Worm (Caenorhabditis elegans): ENCODE results near the gene exos-9.

exos-9 gene

DNA sequence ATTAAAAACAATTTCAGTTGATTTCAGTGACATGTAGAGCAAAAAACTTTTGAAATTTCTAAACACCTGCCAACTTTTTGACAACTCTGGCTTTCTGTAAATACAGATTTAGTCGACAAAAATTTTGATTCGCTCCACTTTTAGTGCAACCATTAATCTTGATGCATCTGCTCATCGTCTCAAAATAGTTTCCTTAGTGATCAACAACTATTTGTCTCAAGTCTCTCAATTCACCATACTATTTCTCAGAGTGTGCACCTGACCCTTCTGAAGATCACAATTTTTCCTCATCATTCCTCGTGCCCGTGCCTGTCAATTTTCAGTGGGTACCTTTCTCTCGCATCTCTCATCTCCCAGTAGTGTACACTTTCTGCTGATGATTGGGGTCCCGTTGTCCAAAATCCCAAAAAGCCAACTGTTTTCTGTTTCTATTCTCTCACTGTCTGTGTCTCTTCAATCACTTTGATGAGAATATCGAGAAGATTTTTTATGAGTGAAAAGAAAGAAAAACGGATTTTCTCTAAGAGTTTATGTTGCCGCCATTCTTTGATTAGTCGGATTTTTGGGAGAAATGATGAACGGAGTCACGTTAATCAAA is 19.1 kb upstream of the exos-9 start (continued):
- TF ChIP-seq irx-1 (tag; optimal IDR thresholded peaks at IDR 0.05) = no peak
- TF ChIP-seq unc-130 (tag; optimal IDR thresholded peaks at IDR 0.05) = peak; percentile 32
- peak; percentile 90 for TF ChIP-seq lin-14 (GFP tag; optimal IDR thresholded peaks at IDR 0.05)
- no peak for TF ChIP-seq unc-86 (tag; optimal IDR thresholded peaks at IDR 0.05)
- no peak for TF ChIP-seq snpc-4 (tag; optimal IDR thresholded peaks at IDR 0.05)
- peak in 1 of 2 experiments; percentile 14 for TF ChIP-seq mdl-1 (tag; optimal IDR thresholded peaks at IDR 0.05)
- TF ChIP-seq xbp-1 (tag; optimal IDR thresholded peaks at IDR 0.05) = peak; percentile 34
- TF ChIP-seq efl-3 (GFP tag; optimal IDR thresholded peaks at IDR 0.05) = no peak
- TF ChIP-seq Y116A8C.19 (tag; optimal IDR thresholded peaks at IDR 0.05; ENCODE audit: borderline replicate concordance) = no peak
- no peak for TF ChIP-seq elt-2 (tag; optimal IDR thresholded peaks at IDR 0.05)
- no peak for TF ChIP-seq elt-3 (tag; optimal IDR thresholded peaks at IDR 0.05)
- peak; percentile 53 for TF ChIP-seq swsn-7 (tag; optimal IDR thresholded peaks at IDR 0.05)
- TF ChIP-seq nhr-84 (tag; optimal IDR thresholded peaks at IDR 0.05) = no peak
- no peak for TF ChIP-seq ets-5 (GFP tag; IDR thresholded peaks at IDR 0.05)
- peak; percentile 43 for TF ChIP-seq dsc-1 (tag; optimal IDR thresholded peaks at IDR 0.05)
- no peak for TF ChIP-seq unc-62 (GFP tag; optimal IDR thresholded peaks at IDR 0.05)
- peak in 1 of 2 experiments; percentile 6 for TF ChIP-seq lin-35 (GFP tag; optimal IDR thresholded peaks at IDR 0.05)
- TF ChIP-seq mef-2 (tag; optimal IDR thresholded peaks at IDR 0.05) = peak; percentile 54
- no peak for TF ChIP-seq ceh-63 (GFP tag; optimal IDR thresholded peaks at IDR 0.05)
- TF ChIP-seq alr-1 (tag; optimal IDR thresholded peaks at IDR 0.05; ENCODE audit: borderline replicate concordance) = no peak
- peak; percentile 65 for TF ChIP-seq nhr-11 (tag; optimal IDR thresholded peaks at IDR 0.05)
- TF ChIP-seq skn-1 (tag; optimal IDR thresholded peaks at IDR 0.05) = no peak
- TF ChIP-seq ceh-82 (tag; optimal IDR thresholded peaks at IDR 0.05) = no peak

DNA sequence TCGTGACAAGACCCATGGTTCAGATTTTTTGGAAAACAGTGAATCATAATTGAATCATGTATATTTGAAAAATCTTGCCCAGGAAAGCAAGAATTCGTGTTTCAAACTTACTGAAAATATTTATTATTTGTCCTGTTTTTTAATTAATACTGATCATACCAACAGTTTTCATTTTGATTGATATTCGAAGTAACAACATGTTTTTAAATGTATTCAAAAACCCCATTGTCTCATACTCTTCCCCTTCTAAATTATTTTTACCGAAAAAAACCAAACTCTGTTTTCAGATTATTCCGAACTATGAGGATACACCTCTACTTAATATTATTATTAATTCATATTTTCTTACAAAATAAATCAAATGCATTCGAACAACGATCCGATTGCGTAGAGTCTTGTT is 18.4 kb upstream of the exos-9 start, which contains the start of gene R151.1:
Gene R151.1, plus strand, starts transcription at position 301 of the 400 bp plus-strand sequence.
- TF ChIP-seq ceh-8 (GFP tag; optimal IDR thresholded peaks at IDR 0.05) = no peak
- no peak for TF ChIP-seq lin-15B (tag; optimal IDR thresholded peaks at IDR 0.05)
- TF ChIP-seq fkh-4 (tag; optimal IDR thresholded peaks at IDR 0.05; ENCODE audit: borderline replicate concordance) = no peak
- TF ChIP-seq elt-3 (tag; optimal IDR thresholded peaks at IDR 0.05) = no peak
- no peak for TF ChIP-seq efl-1 (optimal IDR thresholded peaks at IDR 0.05)
- no peak for TF ChIP-seq efl-1 (GFP tag; optimal IDR thresholded peaks at IDR 0.05 in 1 of 2)

DNA sequence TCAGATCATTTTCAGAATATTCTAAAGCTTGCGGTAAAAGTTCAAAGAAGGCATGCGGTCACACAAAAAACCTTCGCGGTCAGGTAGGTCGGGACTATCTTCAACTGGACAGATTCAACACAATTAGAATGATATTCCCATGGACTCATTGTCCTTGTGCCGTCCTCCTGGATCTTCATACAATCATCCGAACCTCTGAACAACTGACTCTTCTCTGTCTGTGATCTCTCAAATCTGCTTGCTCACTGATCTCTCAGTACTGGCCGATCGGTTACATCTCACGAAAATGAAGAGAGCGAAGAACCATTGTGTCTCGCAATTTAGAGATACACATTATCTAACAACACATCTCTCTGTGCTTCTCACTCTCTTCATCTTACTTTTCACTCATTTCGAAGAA is 17.7 kb upstream of the exos-9 start:
- peak; percentile 9 for TF ChIP-seq snu-23 (GFP tag; optimal IDR thresholded peaks at IDR 0.05)
- peak; percentile 62 for TF ChIP-seq lin-14 (GFP tag; optimal IDR thresholded peaks at IDR 0.05)
- peak in 1 of 2 experiments; percentile 13 for TF ChIP-seq lin-35 (GFP tag; optimal IDR thresholded peaks at IDR 0.05)
- no peak for TF ChIP-seq efl-1 (optimal IDR thresholded peaks at IDR 0.05)
- TF ChIP-seq efl-1 (GFP tag; optimal IDR thresholded peaks at IDR 0.05 in 1 of 2) = peak in 1 of 2 experiments; percentile 44
- TF ChIP-seq nhr-76 (tag; optimal IDR thresholded peaks at IDR 0.05) = no peak
- TF ChIP-seq grh-1 (GFP tag; IDR thresholded peaks at IDR 0.05) = no peak
- 0 out of 2 replicates have a peak, but pooled peaks have one; percentile 6 for TF ChIP-seq nhr-19 (GFP tag; conservative IDR thresholded peaks at IDR 0.05)
- TF ChIP-seq nhr-71 (tag; optimal IDR thresholded peaks at IDR 0.05) = peak; percentile 49
- TF ChIP-seq rnt-1 (tag; optimal IDR thresholded peaks at IDR 0.05) = peak; percentile 63
- TF ChIP-seq efl-3 (GFP tag; optimal IDR thresholded peaks at IDR 0.05) = no peak
- TF ChIP-seq lsy-2 (tag; optimal IDR thresholded peaks at IDR 0.05) = peak in 1 of 2 experiments; percentile 41

DNA sequence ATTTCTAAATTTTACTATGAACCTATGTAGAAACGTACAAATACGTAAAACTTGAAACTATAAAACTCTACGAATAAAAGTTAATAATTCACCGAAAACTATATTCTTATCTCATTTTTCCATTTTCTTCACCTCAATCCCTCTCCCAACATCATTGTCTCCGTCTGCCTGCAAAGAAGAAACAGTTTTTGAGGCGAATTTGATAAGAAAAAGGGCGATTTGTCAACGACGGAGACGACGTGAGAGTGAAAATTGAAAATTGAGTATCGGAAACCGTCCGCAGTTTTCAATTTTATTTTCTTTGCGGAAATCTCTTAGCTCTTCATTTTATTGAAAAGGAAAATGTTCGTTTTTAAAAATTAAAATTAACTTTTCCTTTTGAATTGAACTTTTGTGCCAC is 14.2 kb upstream of the exos-9 start:
- TF ChIP-seq nhr-19 (GFP tag; conservative IDR thresholded peaks at IDR 0.05) = 0 out of 2 replicates have a peak, but pooled peaks have one; percentile 9
- TF ChIP-seq lin-14 (GFP tag; optimal IDR thresholded peaks at IDR 0.05) = peak; percentile 46
- TF ChIP-seq efl-1 (optimal IDR thresholded peaks at IDR 0.05) = no peak
- TF ChIP-seq efl-1 (GFP tag; optimal IDR thresholded peaks at IDR 0.05 in 1 of 2) = no peak
- peak in 1 of 2 experiments; percentile 14 for TF ChIP-seq lin-35 (GFP tag; optimal IDR thresholded peaks at IDR 0.05)
- TF ChIP-seq nhr-20 (tag; optimal IDR thresholded peaks at IDR 0.05) = peak; percentile 2
- peak; percentile 94 for TF ChIP-seq blmp-1 (tag; optimal IDR thresholded peaks at IDR 0.05)
- TF ChIP-seq unc-130 (tag; optimal IDR thresholded peaks at IDR 0.05) = no peak
- peak in 1 of 6 experiments; percentile 28 for TF ChIP-seq elt-3 (tag; optimal IDR thresholded peaks at IDR 0.05)
- TF ChIP-seq mef-2 (tag; optimal IDR thresholded peaks at IDR 0.05) = no peak
- no peak for TF ChIP-seq sox-4 (tag; optimal IDR thresholded peaks at IDR 0.05)
- peak; percentile 49 for TF ChIP-seq elt-2 (tag; optimal IDR thresholded peaks at IDR 0.05)
